2 fruit fly cellular contexts compared by ENCODE assay signal in genomic region chr3L:26013084-26013483, dm6.
A peak's percentile ranks its signal among the peaks of the same experiment; 100 is the strongest.
TF ChIP-seq lines count a peak whose summit lies in the region.

No protein-coding gene starts in this region.

TF ChIP-seq in whole organism, prepupa, 60 proteins besides CTCF, POLR2A, EP300 and RAD21:
- TF ChIP-seq fd59A (GFP tag; optimal IDR thresholded peaks at IDR 0.05; lab: Kevin White, UChicago), result no peak
- TF ChIP-seq svp (GFP tag; lab: Kevin White, UChicago), result peak; percentile 47
- TF ChIP-seq CG6854 (GFP tag; optimal IDR thresholded peaks at IDR 0.05; lab: Kevin White, UChicago), result no peak
- TF ChIP-seq Sox15 (GFP tag; optimal IDR thresholded peaks at IDR 0.05; lab: Kevin White, UChicago), result no peak
- TF ChIP-seq Met (GFP tag; optimal IDR thresholded peaks at IDR 0.05; lab: Kevin White, UChicago), result no peak
- TF ChIP-seq CG10669 (GFP tag; optimal IDR thresholded peaks at IDR 0.05; lab: Kevin White, UChicago), result peak; percentile 55
- TF ChIP-seq Hr39 (GFP tag; optimal IDR thresholded peaks at IDR 0.05; lab: Kevin White, UChicago), result no peak
- no peak for TF ChIP-seq pdm3 (GFP tag; optimal IDR thresholded peaks at IDR 0.05; lab: Kevin White, UChicago)
- no peak for TF ChIP-seq achi (GFP tag; optimal IDR thresholded peaks at IDR 0.05; lab: Kevin White, UChicago)
- TF ChIP-seq CG11902 (GFP tag; optimal IDR thresholded peaks at IDR 0.05; lab: Kevin White, UChicago), result no peak
- TF ChIP-seq Sox14 (GFP tag; optimal IDR thresholded peaks at IDR 0.05; lab: Kevin White, UChicago), result no peak

TF ChIP-seq in whole organism, wandering third instar larva, 38 proteins besides CTCF, POLR2A, EP300 and RAD21:
- TF ChIP-seq jim (GFP tag; optimal IDR thresholded peaks at IDR 0.05; lab: Kevin White, UChicago) (no peak), Rel (GFP tag; optimal IDR thresholded peaks at IDR 0.05; lab: Kevin White, UChicago) (no peak), Rel (tag; optimal IDR thresholded peaks at IDR 0.05; lab: Kevin White, UChicago) (peak; percentile 85)
TF ChIP-seq in whole organism, wandering third instar larva: peak in this region for 1.
